Fruit fly (Drosophila melanogaster) whole organism, embryonic: ENCODE measurements around the gene Syx8.

Source experiments
- Abd-B ChIP-seq: fragments of 200-800 bp; sonication (Bioruptor generic); optimal IDR thresholded peaks from 2 replicates; lab custom pipeline; 2018; ENCODE audit warnings: missing biosample characterization, mild to moderate bottlenecking, missing genetic modification characterization, moderate library complexity
- CG10321 ChIP-seq: fragments of 200-800 bp; sonication (Bioruptor generic); IDR thresholded peaks from 2 replicates; pipeline ENCODE4 v1.3.6; 2022; ENCODE audit warnings: missing biosample characterization, missing genetic modification characterization
- CG12659 ChIP-seq: fragments of 200-800 bp; sonication (Bioruptor generic); optimal IDR thresholded peaks from 3 replicates; lab custom pipeline; 2017; ENCODE audit warnings: mild to moderate bottlenecking, missing biosample characterization, missing genetic modification reagents, missing genetic modification characterization
- CG14667 ChIP-seq: fragments of 200-800 bp; sonication (Bioruptor generic); IDR thresholded peaks from 2 replicates; pipeline ENCODE4 v1.3.6; 2022; ENCODE audit warnings: missing biosample characterization, missing genetic modification characterization
- CG14710 ChIP-seq: fragments of 200-800 bp; sonication (Bioruptor generic); optimal IDR thresholded peaks from 3 replicates; lab custom pipeline; 2019; ENCODE audit warnings: missing biosample characterization, mild to moderate bottlenecking, missing genetic modification characterization, moderate library complexity
- CG15073 ChIP-seq: fragments of 200-800 bp; sonication (Bioruptor generic); optimal IDR thresholded peaks from 2 replicates; lab custom pipeline; 2016; ENCODE audit warnings: missing biosample characterization, missing genetic modification characterization
- CG2116 ChIP-seq: fragments of 200-800 bp; sonication (Bioruptor generic); optimal IDR thresholded peaks from 3 replicates; lab custom pipeline; 2018; ENCODE audit warnings: missing biosample characterization, mild to moderate bottlenecking, missing genetic modification characterization
- CG2129 ChIP-seq: fragments of 200-800 bp; sonication (Bioruptor generic); IDR thresholded peaks from 2 replicates; pipeline ENCODE4 v1.3.6; 2022; ENCODE audit warnings: missing biosample characterization, missing genetic modification characterization; ENCODE audit not compliant: partially characterized antibody
- CG2199 ChIP-seq: fragments of 200-800 bp; sonication (Bioruptor generic); IDR thresholded peaks from 3 replicates; pipeline ENCODE4 v1.3.6; 2022; ENCODE audit warnings: missing biosample characterization, missing genetic modification characterization
- CG32767 ChIP-seq: fragments of 200-800 bp; sonication (Bioruptor generic); IDR thresholded peaks from 2 replicates; pipeline ENCODE4 v1.3.6; 2022; ENCODE audit warnings: missing biosample characterization, missing genetic modification characterization
- CG7271 ChIP-seq: fragments of 200-800 bp; sonication (Bioruptor generic); optimal IDR thresholded peaks from 2 replicates; lab custom pipeline; 2018; ENCODE audit warnings: missing biosample characterization, mild to moderate bottlenecking, missing genetic modification characterization, moderate library complexity
- CG7786 ChIP-seq: fragments of 200-800 bp; sonication (Bioruptor generic); optimal IDR thresholded peaks from 2 replicates; lab custom pipeline; 2016; ENCODE audit warnings: missing biosample characterization, missing genetic modification characterization
- CG8089 ChIP-seq: fragments of 200-800 bp; sonication (Bioruptor generic); optimal IDR thresholded peaks from 3 replicates; lab custom pipeline; 2016; ENCODE audit warnings: missing biosample characterization, missing genetic modification characterization
- CG9215 ChIP-seq: fragments of 200-800 bp; sonication (Bioruptor generic); IDR thresholded peaks from 2 replicates; pipeline ENCODE4 v1.3.6; 2022; ENCODE audit warnings: missing biosample characterization, missing genetic modification characterization
- CTCF ChIP-seq: fragments of 200-800 bp; sonication (Bioruptor generic); optimal IDR thresholded peaks from 2 replicates; lab custom pipeline; 2017; ENCODE audit warnings: missing biosample characterization, mild to moderate bottlenecking, missing genetic modification characterization, moderate library complexity
- Elba2 ChIP-seq: fragments of 200-800 bp; sonication (Bioruptor generic); optimal IDR thresholded peaks from 3 replicates; lab custom pipeline; 2016; ENCODE audit warnings: missing biosample characterization, missing genetic modification characterization
- GATAe ChIP-seq: fragments of 200-800 bp; sonication (Bioruptor generic); conservative IDR thresholded peaks from 2 replicates; pipeline ENCODE4 v1.3.6; 2022; ENCODE audit warnings: missing biosample characterization, missing genetic modification characterization
- Gsc ChIP-seq: fragments of 200-800 bp; sonication (Bioruptor generic); IDR thresholded peaks from 2 replicates; pipeline ENCODE4 v1.3.6; 2022; ENCODE audit warnings: missing biosample characterization, missing genetic modification characterization
- HLHmδ ChIP-seq: fragments of 200-800 bp; sonication (Bioruptor generic); optimal IDR thresholded peaks from 2 replicates; lab custom pipeline; 2018; ENCODE audit warnings: missing biosample characterization, mild to moderate bottlenecking, missing genetic modification characterization, moderate library complexity
- HmgZ ChIP-seq: fragments of 200-800 bp; sonication (Bioruptor generic); optimal IDR thresholded peaks from 2 replicates; lab custom pipeline; 2018; ENCODE audit warnings: missing biosample characterization, mild to moderate bottlenecking, missing genetic modification characterization
- Med ChIP-seq: fragments of 200-800 bp; sonication (Bioruptor generic); peaks from one replicate; lab custom pipeline; 2016; ENCODE audit warnings: missing biosample characterization, missing genetic modification characterization, mild to moderate bottlenecking, inconsistent platforms, moderate library complexity
- Neu2 ChIP-seq: fragments of 200-800 bp; sonication (Bioruptor generic); optimal IDR thresholded peaks from 3 replicates; lab custom pipeline; 2016; ENCODE audit warnings: missing biosample characterization, missing genetic modification characterization, borderline replicate concordance
- Rfx ChIP-seq: fragments of 200-800 bp; sonication (Bioruptor generic); IDR thresholded peaks from 2 replicates; pipeline ENCODE4 v1.3.6; 2022; ENCODE audit warnings: missing biosample characterization, missing genetic modification characterization
- Side ChIP-seq: fragments of 200-800 bp; sonication (Bioruptor generic); optimal IDR thresholded peaks from 2 replicates; lab custom pipeline; 2016; ENCODE audit warnings: missing biosample characterization, missing genetic modification characterization
- Sox100B ChIP-seq: fragments of 200-800 bp; sonication (Bioruptor generic); optimal IDR thresholded peaks from 3 replicates; lab custom pipeline; 2018; ENCODE audit warnings: missing biosample characterization, mild to moderate bottlenecking, missing genetic modification characterization
- Vsx1 ChIP-seq: fragments of 200-800 bp; sonication (Bioruptor generic); optimal IDR thresholded peaks from 2 replicates; lab custom pipeline; 2017; ENCODE audit warnings: missing biosample characterization, mild to moderate bottlenecking, missing genetic modification characterization, missing genetic modification reagents
- amos ChIP-seq: fragments of 200-800 bp; sonication (Bioruptor generic); IDR thresholded peaks from 2 replicates; pipeline ENCODE4 v1.3.6; 2022; ENCODE audit warnings: missing biosample characterization, missing genetic modification characterization; ENCODE audit not compliant: partially characterized antibody
- bigmax ChIP-seq: fragments of 200-800 bp; sonication (Bioruptor generic); optimal IDR thresholded peaks from 2 replicates; lab custom pipeline; 2018; ENCODE audit warnings: missing biosample characterization, mild to moderate bottlenecking, missing genetic modification characterization
- cas ChIP-seq: fragments of 200-800 bp; sonication (Bioruptor generic); IDR thresholded peaks from 2 replicates; pipeline ENCODE4 v1.3.6; 2022; ENCODE audit warnings: missing biosample characterization, missing genetic modification characterization
- caup ChIP-seq: fragments of 200-800 bp; sonication (Bioruptor generic); optimal IDR thresholded peaks from 3 replicates; lab custom pipeline; 2017; ENCODE audit warnings: missing biosample characterization, mild to moderate bottlenecking, missing genetic modification characterization, moderate library complexity; ENCODE audit not compliant: severe bottlenecking
- chn ChIP-seq: fragments of 200-800 bp; sonication (Bioruptor generic); optimal IDR thresholded peaks from 2 replicates; lab custom pipeline; 2016; ENCODE audit warnings: missing biosample characterization, missing genetic modification characterization
- ci ChIP-seq: fragments of 200-800 bp; sonication (Bioruptor generic); IDR thresholded peaks from 3 replicates; pipeline ENCODE4 v1.3.6; 2022; ENCODE audit warnings: missing biosample characterization, missing genetic modification characterization
- crol ChIP-seq: fragments of 200-800 bp; sonication (Bioruptor generic); IDR thresholded peaks from 2 replicates; pipeline ENCODE4 v1.3.6; 2022; ENCODE audit warnings: missing biosample characterization, missing genetic modification characterization
- fd3F ChIP-seq: fragments of 200-800 bp; sonication (Bioruptor generic); optimal IDR thresholded peaks from 2 replicates; lab custom pipeline; 2018; ENCODE audit warnings: missing biosample characterization, mild to moderate bottlenecking, missing genetic modification characterization, moderate library complexity
- gem ChIP-seq: fragments of 200-800 bp; sonication (Bioruptor generic); optimal IDR thresholded peaks from 2 replicates; lab custom pipeline; 2019; ENCODE audit warnings: missing biosample characterization, mild to moderate bottlenecking, missing genetic modification characterization, moderate library complexity
- hkb ChIP-seq, 2 experiments: fragments of 200-800 bp in 1 of 2; fragments of >200 bp in 1 of 2; sonication (Bioruptor generic) in 1 of 2; IDR thresholded peaks in 1 of 2; optimal IDR thresholded peaks in 1 of 2; 2 replicates each; pipeline versions ENCODE4 v1.3.6 to Lab custom; 2017 to 2022; ENCODE audit warnings: missing biosample characterization in 1 of 2, missing genetic modification characterization in 1 of 2
- kah ChIP-seq: fragments of 200-800 bp; sonication (Bioruptor generic); optimal IDR thresholded peaks from 2 replicates; lab custom pipeline; 2018; ENCODE audit warnings: missing biosample characterization, mild to moderate bottlenecking, missing genetic modification characterization
- kay ChIP-seq: fragments of 200-800 bp; sonication (Bioruptor generic); optimal IDR thresholded peaks from 2 replicates; lab custom pipeline; 2016; ENCODE audit warnings: missing biosample characterization, missing genetic modification characterization
- mld ChIP-seq: fragments of 200-800 bp; sonication (Bioruptor generic); IDR thresholded peaks from 3 replicates; pipeline ENCODE4 v1.3.6; 2022; ENCODE audit warnings: missing biosample characterization, missing genetic modification characterization; ENCODE audit not compliant: partially characterized antibody
- nau ChIP-seq: fragments of 200-800 bp; sonication (Bioruptor generic); optimal IDR thresholded peaks from 3 replicates; lab custom pipeline; 2017; ENCODE audit warnings: missing biosample characterization, mild to moderate bottlenecking, missing genetic modification characterization, missing genetic modification reagents
- nerfin-1 ChIP-seq: fragments of 200-800 bp; sonication (Bioruptor generic); optimal IDR thresholded peaks from 3 replicates; lab custom pipeline; 2019; ENCODE audit warnings: missing biosample characterization, mild to moderate bottlenecking, missing genetic modification characterization, moderate library complexity
- odd ChIP-seq: fragments of 200-800 bp; sonication (Bioruptor generic); optimal IDR thresholded peaks from 2 replicates; lab custom pipeline; 2017; ENCODE audit warnings: missing biosample characterization, mild to moderate bottlenecking, missing genetic modification characterization
- pfk ChIP-seq: fragments of 200-800 bp; sonication (Bioruptor generic); optimal IDR thresholded peaks from 2 replicates; lab custom pipeline; 2018; ENCODE audit warnings: missing biosample characterization, mild to moderate bottlenecking, missing genetic modification characterization, moderate library complexity
- phol ChIP-seq: fragments of 200-800 bp; sonication (Bioruptor generic); optimal IDR thresholded peaks from 3 replicates; lab custom pipeline; 2018; ENCODE audit warnings: missing biosample characterization, mild to moderate bottlenecking, missing genetic modification characterization, moderate library complexity
- psq ChIP-seq: fragments of 200-800 bp; sonication (Bioruptor generic); optimal IDR thresholded peaks from 2 replicates; lab custom pipeline; 2017; ENCODE audit warnings: missing biosample characterization, missing genetic modification characterization
- sc ChIP-seq, 3 experiments: fragments of >200 bp in 2 of 3; fragments of 200-800 bp in 1 of 3; sonication (Bioruptor generic) in 1 of 3; optimal IDR thresholded peaks; 2 replicates in 2 of 3; 3 replicates in 1 of 3; lab custom pipeline; 2017; ENCODE audit warnings: mild to moderate bottlenecking in 1 of 3, missing biosample characterization in 1 of 3, missing genetic modification characterization in 1 of 3, missing genetic modification reagents in 1 of 3
- tin ChIP-seq: fragments of 200-800 bp; sonication (Bioruptor generic); optimal IDR thresholded peaks from 3 replicates; lab custom pipeline; 2016; ENCODE audit warnings: missing biosample characterization, missing genetic modification characterization
- vfl ChIP-seq: fragments of 200-800 bp; sonication (Bioruptor generic); optimal IDR thresholded peaks from 2 replicates; lab custom pipeline; 2016; ENCODE audit warnings: missing biosample characterization, missing genetic modification characterization
- wor ChIP-seq: fragments of 200-800 bp; sonication (Bioruptor generic); IDR thresholded peaks from 2 replicates; pipeline ENCODE4 v1.3.6; 2022; ENCODE audit warnings: missing biosample characterization, missing genetic modification characterization
- zen ChIP-seq: fragments of 200-800 bp; sonication (Bioruptor generic); optimal IDR thresholded peaks from 3 replicates; lab custom pipeline; 2018; ENCODE audit warnings: missing biosample characterization, mild to moderate bottlenecking, missing genetic modification characterization, moderate library complexity

Gene Syx8

DNA sequence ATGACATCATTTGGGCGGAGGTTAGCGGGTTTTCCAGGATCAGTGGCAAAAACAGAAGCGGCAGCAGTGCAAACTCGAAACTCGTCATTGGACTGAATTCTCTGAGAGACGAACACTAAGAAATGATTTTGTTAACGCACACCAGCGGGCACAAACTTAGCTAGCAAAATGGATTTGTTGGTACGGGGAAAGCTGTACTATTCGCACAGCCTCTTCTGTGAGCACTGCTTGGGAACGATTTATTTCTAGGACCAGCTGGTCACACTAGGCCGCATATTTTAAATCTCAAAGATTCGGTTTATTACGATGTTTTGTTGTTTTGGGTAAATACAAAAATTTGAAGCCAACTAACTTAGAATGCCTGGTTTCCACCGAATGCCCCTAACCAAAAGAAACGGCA lies 22.3 kb upstream of the Syx8 start, which contains the start of gene CG4098 (continued):
- TF ChIP-seq CG9215 (GFP tag; lab: Robert Waterston, UW) (peak; percentile 47; the same call in 1 of the 2 replicates), CG12659 (GFP tag; lab: Kevin White, UChicago) (peak; percentile 70), chn (GFP tag; lab: Kevin White, UChicago) (peak; percentile 46), CG15073 (GFP tag; lab: Kevin White, UChicago) (no peak), amos (GFP tag; lab: Robert Waterston, UW) (no peak; the same call in 1 of the 2 replicates), GATAe (GFP tag; lab: Robert Waterston, UW) (no peak), CG10321 (GFP tag; lab: Robert Waterston, UW) (0 out of 2 replicates have a peak, but pooled peaks have one; percentile 9), Rfx (GFP tag; lab: Robert Waterston, UW) (peak; percentile 91), Side (GFP tag; lab: Kevin White, UChicago) (peak; percentile 12), cas (peak; percentile 31; the same call in 1 of the 2 replicates), Gsc (GFP tag; lab: Robert Waterston, UW) (no peak), mld (GFP tag; lab: Robert Waterston, UW) (no peak), kah (no peak), tin (GFP tag; lab: Kevin White, UChicago) (peak; percentile 63), zen (no peak), caup (GFP tag; lab: Kevin White, UChicago) (peak; percentile 55), HLHmδ (GFP tag; lab: Kevin White, UChicago) (no peak), HmgZ (tag; lab: Kevin White, UChicago) (peak; percentile 79), bigmax (GFP tag; lab: Kevin White, UChicago) (no peak), wor (GFP tag; lab: Robert Waterston, UW) (no peak), pfk (GFP tag; lab: Kevin White, UChicago) (no peak), CTCF (no peak), hkb (optimal IDR thresholded peaks at IDR 0.05; lab: Kevin White, UChicago) (no peak), hkb (GFP tag; IDR thresholded peaks at IDR 0.05; lab: Robert Waterston, UW) (0 out of 2 replicates have a peak, but pooled peaks have one; percentile 34), Elba2 (GFP tag; lab: Kevin White, UChicago) (no peak), Abd-B (GFP tag; lab: Kevin White, UChicago) (peak; percentile 5), CG14710 (tag; lab: Kevin White, UChicago) (peak; percentile 5), ci (GFP tag; lab: Robert Waterston, UW) (peak; percentile 87; the same call in 2 of the 3 replicates), Neu2 (GFP tag; lab: Kevin White, UChicago) (no peak), Vsx1 (GFP tag; lab: Kevin White, UChicago) (no peak), gem (tag; lab: Kevin White, UChicago) (peak; percentile 48), CG14667 (peak; percentile 71; the same call in 1 of the 2 replicates), vfl (GFP tag; lab: Kevin White, UChicago) (peak; percentile 48), fd3F (GFP tag; lab: Kevin White, UChicago) (no peak), psq (GFP tag; lab: Kevin White, UChicago) (no peak), Med (GFP tag; lab: Kevin White, UChicago) (peak; percentile 96), CG2116 (GFP tag; lab: Kevin White, UChicago) (peak; percentile 0), sc (optimal IDR thresholded peaks at IDR 0.05; lab: Kevin White, UChicago) (no peak), sc (GFP tag; optimal IDR thresholded peaks at IDR 0.05; lab: Kevin White, UChicago) (no peak), nerfin-1 (tag; lab: Kevin White, UChicago) (no peak), kay (peak; percentile 2), crol (no peak), nau (GFP tag; lab: Kevin White, UChicago) (no peak), CG8089 (GFP tag; lab: Kevin White, UChicago) (no peak), phol (tag; lab: Kevin White, UChicago) (peak; percentile 25), CG32767 (peak; percentile 52; the same call in 1 of the 2 replicates), CG2129 (no peak), odd (GFP tag; lab: Kevin White, UChicago) (no peak), CG7786 (GFP tag; lab: Kevin White, UChicago) (peak; percentile 68), Sox100B (no peak), CG2199 (GFP tag; lab: Robert Waterston, UW) (peak; percentile 77; the same call in 2 of the 3 replicates), CG7271 (no peak)
